Fruit fly (Drosophila melanogaster) whole organism, prepupa: ENCODE results near the gene eIF3l.

Experiments used
- CG15336 ChIP-seq: fragments of 200-800 bp; sonication (Bioruptor generic); IDR thresholded peaks from 2 replicates; pipeline ENCODE4 v1.3.6; 2022; ENCODE audit warnings: missing biosample characterization, missing genetic modification characterization
- CG16779 ChIP-seq: fragments of 200-800 bp; sonication (Bioruptor generic); optimal IDR thresholded peaks from 3 replicates; lab custom pipeline; 2017; ENCODE audit warnings: missing biosample characterization, mild to moderate bottlenecking, missing genetic modification characterization
- CG3032 ChIP-seq: fragments of 200-800 bp; optimal IDR thresholded peaks from 2 replicates; lab custom pipeline; 2019; ENCODE audit warnings: missing biosample characterization, mild to moderate bottlenecking, missing genetic modification characterization, moderate library complexity
- CG6276 ChIP-seq: fragments of 200-800 bp; sonication (Bioruptor generic); optimal IDR thresholded peaks from 2 replicates; lab custom pipeline; 2017; ENCODE audit warnings: missing biosample characterization, mild to moderate bottlenecking, missing genetic modification characterization
- CG6808 ChIP-seq: fragments of 200-800 bp; sonication (Bioruptor generic); optimal IDR thresholded peaks from 3 replicates; lab custom pipeline; 2017; ENCODE audit warnings: missing biosample characterization, missing genetic modification characterization, mild to moderate bottlenecking, moderate library complexity, missing genetic modification reagents
- CG8119 ChIP-seq: fragments of 200-800 bp; sonication (Bioruptor generic); IDR thresholded peaks from 3 replicates; pipeline ENCODE4 v1.3.6; 2022; ENCODE audit warnings: missing biosample characterization, missing genetic modification characterization
- CG8632 ChIP-seq: fragments of 200-800 bp; sonication (Bioruptor generic); optimal IDR thresholded peaks from 3 replicates; lab custom pipeline; 2016; ENCODE audit warnings: missing biosample characterization, missing genetic modification characterization
- Met ChIP-seq: fragments of 200-800 bp; sonication (Bioruptor generic); optimal IDR thresholded peaks from 3 replicates; lab custom pipeline; 2016; ENCODE audit warnings: missing biosample characterization, missing genetic modification characterization
- Sox102F ChIP-seq: fragments of 200-800 bp; sonication (Bioruptor generic); optimal IDR thresholded peaks from 2 replicates; lab custom pipeline; 2016; ENCODE audit warnings: missing biosample characterization, mild to moderate bottlenecking, missing genetic modification characterization
- cyc ChIP-seq: fragments of 200-800 bp; sonication (Bioruptor generic); optimal IDR thresholded peaks from 3 replicates; lab custom pipeline; 2016; ENCODE audit warnings: missing biosample characterization, missing genetic modification characterization
- dac ChIP-seq: fragments of 200-800 bp; sonication (Bioruptor generic); optimal IDR thresholded peaks from 2 replicates; lab custom pipeline; 2017; ENCODE audit warnings: missing biosample characterization, mild to moderate bottlenecking, missing genetic modification characterization
- net ChIP-seq: fragments of 200-800 bp; sonication (Bioruptor generic); optimal IDR thresholded peaks from 3 replicates; lab custom pipeline; 2016; ENCODE audit warnings: missing biosample characterization, missing genetic modification characterization

- TF ChIP-seq CG8119 (GFP tag; lab: Robert Waterston, UW) (0 out of 3 replicates have a peak, but pooled peaks have one; percentile 43), CG6808 (GFP tag; lab: Kevin White, UChicago) (peak; percentile 48), CG8632 (GFP tag; lab: Kevin White, UChicago) (no peak), CG3032 (tag; lab: Kevin White, UChicago) (no peak), cyc (GFP tag; lab: Kevin White, UChicago) (no peak), dac (GFP tag; lab: Kevin White, UChicago) (no peak), net (GFP tag; lab: Kevin White, UChicago) (no peak), CG6276 (GFP tag; lab: Kevin White, UChicago) (no peak), CG15336 (GFP tag; lab: Robert Waterston, UW) (peak; percentile 54; the same call in 1 of the 2 replicates), Met (GFP tag; lab: Kevin White, UChicago) (no peak), Sox102F (GFP tag; lab: Kevin White, UChicago) (no peak), CG16779 (peak; percentile 54)
Observed at dm6 chr3L:12124138-12124583, 21.7 kb downstream of the eIF3l start.
